Worm (Caenorhabditis elegans) whole organism, L3 larva: ENCODE results near the gene srxa-16.

ENCODE experiments used
- R02D3.7 ChIP-seq: fragments of 150-350 bp; optimal IDR thresholded peaks from 2 replicates; lab custom pipeline; 2014; ENCODE audit warnings: missing biosample characterization, missing genetic modification characterization
- lin-39 ChIP-seq: fragments of 150-350 bp; optimal IDR thresholded peaks from 2 replicates; lab custom pipeline; 2018; ENCODE audit warnings: missing biosample characterization, missing genetic modification reagents, missing genetic modification characterization
- pqm-1 ChIP-seq: fragments of 150-350 bp; optimal IDR thresholded peaks from 2 replicates; lab custom pipeline; 2017; ENCODE audit warnings: missing biosample characterization, missing genetic modification characterization, inconsistent platforms

DNA sequence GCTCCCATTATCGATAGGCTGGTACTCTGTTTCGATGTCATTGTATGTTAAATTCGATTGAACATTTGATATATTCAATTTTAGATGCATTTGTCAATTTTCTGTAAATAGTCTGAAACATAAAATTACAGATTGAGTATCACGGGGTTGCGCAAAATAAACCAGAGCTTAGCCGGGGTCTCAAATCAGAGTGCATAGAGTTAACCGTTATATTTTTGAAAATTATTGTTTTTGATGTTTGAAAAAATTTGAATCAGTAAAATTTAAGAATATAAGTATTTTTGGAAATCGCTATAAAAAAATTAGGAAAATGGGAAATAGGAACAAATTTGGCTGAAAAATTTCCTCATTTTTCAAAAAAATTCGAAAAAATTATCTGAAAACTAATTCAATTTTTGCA lies 45.5 kb upstream of the srxa-16 start, which contains the start of gene F10A3.17:
- TF ChIP-seq lin-39 (tag; lab: Kevin White, UChicago) (no peak), R02D3.7 (tag; lab: Kevin White, UChicago) (no peak), pqm-1 (no peak)
